Fruit fly (Drosophila melanogaster) Kc167 (cell line): Measurements from ENCODE around the gene CG15764.

Experiments used
- insv ChIP-seq: fragments of >200 bp; optimal IDR thresholded peaks from 3 replicates; lab custom pipeline; 2018; ENCODE audit warnings: missing external identifiers
- psq ChIP-seq: fragments of >200 bp; optimal IDR thresholded peaks from 2 replicates; lab custom pipeline; 2017; ENCODE audit warnings: missing external identifiers
- ttk ChIP-seq: sonication (Bioruptor generic); optimal IDR thresholded peaks from 2 replicates; lab custom pipeline; 2017; ENCODE audit warnings: missing external identifiers

- TF ChIP-seq insv (lab: Kevin White, UChicago), result no peak
- no peak for TF ChIP-seq psq
- no peak for TF ChIP-seq ttk (lab: Kevin White, UChicago)
These were observed 16.0 kb downstream of the CG15764 start for dm6 chrX:5884887-5885286.
